Worm (Caenorhabditis elegans): ENCODE results near the gene F44E7.5.

DNA sequence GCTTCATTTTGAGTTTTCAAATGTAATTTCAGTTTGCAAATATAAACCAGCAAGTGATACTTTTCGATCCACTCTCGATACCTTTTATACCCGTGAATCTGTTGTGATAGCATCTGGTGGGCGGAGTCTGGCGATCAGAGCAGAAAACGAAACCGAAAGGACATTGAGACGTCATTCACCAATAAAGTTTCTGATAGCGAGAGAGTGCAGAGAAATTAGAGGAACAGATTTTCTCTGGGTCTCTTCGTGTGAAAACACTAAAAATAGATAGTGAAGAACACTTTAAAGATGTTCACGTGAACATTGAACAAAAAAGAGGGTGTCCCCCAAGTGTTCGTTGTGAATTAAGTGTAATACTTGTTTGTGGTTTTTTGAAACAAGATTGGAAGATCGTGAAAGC lies 16.9 kb downstream of the F44E7.5 start, which contains the start of gene pgph-3:
- no peak for TF ChIP-seq nhr-11 (tag; optimal IDR thresholded peaks at IDR 0.05)
- no peak for TF ChIP-seq nfya-1 (tag; optimal IDR thresholded peaks at IDR 0.05)
- no peak for TF ChIP-seq gmeb-2 (tag; optimal IDR thresholded peaks at IDR 0.05)
- no peak for TF ChIP-seq pha-4 (tag; optimal IDR thresholded peaks at IDR 0.05)
- TF ChIP-seq ref-2 (tag; optimal IDR thresholded peaks at IDR 0.05): no peak
- TF ChIP-seq ttx-3 (tag; optimal IDR thresholded peaks at IDR 0.05): no peak
- no peak for TF ChIP-seq npax-4 (tag; optimal IDR thresholded peaks at IDR 0.05)
- no peak for TF ChIP-seq elt-4 (tag; optimal IDR thresholded peaks at IDR 0.05)
- TF ChIP-seq ceh-34 (tag; optimal IDR thresholded peaks at IDR 0.05): no peak
- TF ChIP-seq pax-1 (tag; optimal IDR thresholded peaks at IDR 0.05): no peak
- no peak for TF ChIP-seq zip-5 (tag; optimal IDR thresholded peaks at IDR 0.05)
- TF ChIP-seq ama-1 (optimal IDR thresholded peaks at IDR 0.05): no peak

All from whole organism, late embryonic.